Worm (Caenorhabditis elegans): ENCODE measurements around the gene C35C5.8.

ce11 chrX:11487484-11487883, 45.9 kb upstream of the C35C5.8 start, which contains the start of gene spp-9:
- TF ChIP-seq hlh-1 (tag; optimal IDR thresholded peaks at IDR 0.05) (no peak), flh-1 (GFP tag; optimal IDR thresholded peaks at IDR 0.05) (no peak), nhr-28 (tag; optimal IDR thresholded peaks at IDR 0.05) (no peak), nhr-2 (tag; optimal IDR thresholded peaks at IDR 0.05) (no peak), nhr-237 (tag; optimal IDR thresholded peaks at IDR 0.05) (no peak), elt-3 (tag; optimal IDR thresholded peaks at IDR 0.05) (no peak), unc-120 (tag; optimal IDR thresholded peaks at IDR 0.05; ENCODE audit: poor library complexity, severe bottlenecking) (no peak), sptf-1 (tag; optimal IDR thresholded peaks at IDR 0.05) (no peak), elt-1 (tag; optimal IDR thresholded peaks at IDR 0.05; ENCODE audit: borderline replicate concordance, insufficient read depth) (no peak), ztf-11 (tag; optimal IDR thresholded peaks at IDR 0.05) (no peak), snpc-4 (tag; optimal IDR thresholded peaks at IDR 0.05) (no peak), blmp-1 (tag; optimal IDR thresholded peaks at IDR 0.05) (no peak), mep-1 (tag; optimal IDR thresholded peaks at IDR 0.05) (no peak), lsy-2 (tag; optimal IDR thresholded peaks at IDR 0.05) (no peak)

All from whole organism, mixed stage, embryonic.